Fruit fly (Drosophila melanogaster): ENCODE results near the gene CG2116.

Gene CG2116

DNA sequence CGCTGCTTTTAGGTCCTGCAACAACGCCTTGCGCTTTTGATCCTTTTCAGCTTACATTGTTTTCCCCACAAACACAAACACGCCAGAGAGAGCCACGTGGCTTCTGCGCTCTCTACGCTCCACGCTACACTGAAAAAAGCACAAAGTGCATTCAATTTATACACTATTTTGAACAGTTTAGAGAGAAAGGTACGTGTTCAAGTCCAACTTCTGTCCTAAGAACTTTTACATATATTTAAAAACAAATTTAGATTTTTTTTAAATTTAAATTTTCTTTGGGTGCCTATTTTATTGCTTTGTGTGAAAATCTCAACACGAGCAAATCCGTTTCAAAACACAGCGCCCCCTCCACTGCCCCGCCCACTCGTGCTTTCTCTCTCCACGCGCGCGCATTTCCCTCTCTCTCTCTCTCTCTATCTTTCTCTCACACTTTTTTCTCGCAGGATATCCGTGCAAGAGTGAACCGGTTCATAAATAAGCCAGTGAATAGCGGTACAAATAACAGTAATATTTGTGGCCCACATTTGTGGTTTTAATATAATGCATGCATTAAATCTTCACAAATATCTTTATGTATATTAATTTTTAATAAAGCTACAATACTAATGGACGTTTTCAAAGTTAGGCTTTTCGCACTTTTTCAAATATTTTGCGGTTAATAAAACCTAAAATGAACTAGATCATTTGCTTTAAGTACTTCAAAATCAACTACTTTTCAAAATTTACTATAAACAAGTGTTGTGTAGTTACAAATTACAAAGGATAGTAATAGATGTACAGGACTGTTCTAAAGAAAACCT, 29.4 kb upstream of the CG2116 start (continued):
- TF ChIP-seq cwo (GFP tag; optimal IDR thresholded peaks at IDR 0.05) (peak; percentile 84), Antp (GFP tag; optimal IDR thresholded peaks at IDR 0.05) (peak; percentile 46), CG8388 (GFP tag; optimal IDR thresholded peaks at IDR 0.05) (peak; percentile 81), danr (GFP tag; IDR thresholded peaks at IDR 0.05) (peak; percentile 63; the same call in 1 of the 2 replicates), h (optimal IDR thresholded peaks at IDR 0.05) (no peak), CG2199 (GFP tag; IDR thresholded peaks at IDR 0.05) (peak; percentile 90), CG8281 (tag; optimal IDR thresholded peaks at IDR 0.05) (peak; percentile 21), CG1792 (GFP tag; optimal IDR thresholded peaks at IDR 0.05) (peak; percentile 48), ap (GFP tag; IDR thresholded peaks at IDR 0.05) (peak; percentile 82), CG11093 (GFP tag; IDR thresholded peaks at IDR 0.05) (peak; percentile 58; the same call in 2 of the 3 replicates), CG6854 (GFP tag; optimal IDR thresholded peaks at IDR 0.05) (peak; percentile 81), lov (optimal IDR thresholded peaks at IDR 0.05) (no peak), lov (GFP tag; IDR thresholded peaks at IDR 0.05) (peak; percentile 87; the same call in 1 of the 3 replicates), Oaz (GFP tag; IDR thresholded peaks at IDR 0.05) (peak; percentile 65), salm (tag; optimal IDR thresholded peaks at IDR 0.05) (peak; percentile 67), CG15269 (tag; optimal IDR thresholded peaks at IDR 0.05) (peak; percentile 87), CG9797 (GFP tag; optimal IDR thresholded peaks at IDR 0.05) (no peak), ro (GFP tag; IDR thresholded peaks at IDR 0.05) (0 out of 2 replicates have a peak, but pooled peaks have one; percentile 41), Awh (GFP tag; IDR thresholded peaks at IDR 0.05) (peak; percentile 83), hth (optimal IDR thresholded peaks at IDR 0.05) (no peak), CG10565 (GFP tag; optimal IDR thresholded peaks at IDR 0.05) (peak; percentile 34), hbn (GFP tag; IDR thresholded peaks at IDR 0.05; ENCODE audit: partially characterized antibody) (no peak), lola (GFP tag; optimal IDR thresholded peaks at IDR 0.05) (peak in 1 of 3 experiments; percentile 64), fd96Cb (tag; optimal IDR thresholded peaks at IDR 0.05) (peak; percentile 82), Drgx (GFP tag; IDR thresholded peaks at IDR 0.05) (peak; percentile 91), Bteb2 (GFP tag; optimal IDR thresholded peaks at IDR 0.05) (peak; percentile 57), pita (GFP tag; optimal IDR thresholded peaks at IDR 0.05) (no peak), trh (GFP tag; optimal IDR thresholded peaks at IDR 0.05) (no peak), CG31441 (GFP tag; IDR thresholded peaks at IDR 0.05) (peak; percentile 87), CG12219 (GFP tag; optimal IDR thresholded peaks at IDR 0.05) (peak; percentile 69), CG3407 (GFP tag; optimal IDR thresholded peaks at IDR 0.05) (peak; percentile 77), CG3065 (GFP tag; optimal IDR thresholded peaks at IDR 0.05) (peak; percentile 59), CG6765 (GFP tag; optimal IDR thresholded peaks at IDR 0.05) (peak; percentile 70), unpg (GFP tag; optimal IDR thresholded peaks at IDR 0.05) (peak; percentile 88), CG16779 (GFP tag; IDR thresholded peaks at IDR 0.05) (no peak), CG8290 (GFP tag; optimal IDR thresholded peaks at IDR 0.05) (no peak), CG8290 (tag; optimal IDR thresholded peaks at IDR 0.05) (peak in 1 of 2 experiments; percentile 53), CG2120 (GFP tag; optimal IDR thresholded peaks at IDR 0.05) (peak; percentile 84), TFAM (GFP tag; optimal IDR thresholded peaks at IDR 0.05) (no peak), CG15073 (GFP tag; optimal IDR thresholded peaks at IDR 0.05) (peak; percentile 41), gt (GFP tag; IDR thresholded peaks at IDR 0.05) (peak; percentile 38; the same call in 1 of the 2 replicates), Rfx (GFP tag; IDR thresholded peaks at IDR 0.05) (peak; percentile 87), Gug (GFP tag; IDR thresholded peaks at IDR 0.05) (peak; percentile 67; the same call in 2 of the 4 replicates), zen (tag; optimal IDR thresholded peaks at IDR 0.05) (peak; percentile 49), Hr78 (GFP tag; optimal IDR thresholded peaks at IDR 0.05) (peak in 1 of 2 experiments; percentile 38), toy (GFP tag; IDR thresholded peaks at IDR 0.05) (peak; percentile 63; the same call in 1 of the 2 replicates), MBD-R2 (GFP tag; IDR thresholded peaks at IDR 0.05) (peak; percentile 58; the same call in 1 of the 2 replicates), Jarid2 (GFP tag; optimal IDR thresholded peaks at IDR 0.05) (peak; percentile 41), kah (GFP tag; optimal IDR thresholded peaks at IDR 0.05) (peak; percentile 42), CG16813 (GFP tag; IDR thresholded peaks at IDR 0.05; ENCODE audit: partially characterized antibody) (no peak)
